Worm (Caenorhabditis elegans) whole organism, young adult: ENCODE data around the gene F15B9.10.

Source experiments
- B0035.1 ChIP-seq: sonication (generic microtip); optimal IDR thresholded peaks from 2 replicates; lab custom pipeline; 2016; ENCODE audit warnings: missing genetic modification characterization, mild to moderate bottlenecking, missing compliant biosample characterization, missing genotype, missing genetic modification reagents
- C06A6.2 ChIP-seq: fragments of 200-800 bp; sonication (Bioruptor generic); conservative IDR thresholded peaks from 2 replicates; pipeline ENCODE4 v1.3.6; 2022; ENCODE audit warnings: missing genetic modification characterization, missing compliant biosample characterization
- D2030.7 ChIP-seq: fragments of 200-800 bp; sonication (Bioruptor generic); IDR thresholded peaks from 2 replicates; pipeline ENCODE4 v1.3.6; 2022; ENCODE audit warnings: missing genetic modification reagents, missing genetic modification characterization, missing compliant biosample characterization
- F33H1.4 ChIP-seq: fragments of 200-800 bp; sonication (Bioruptor generic); IDR thresholded peaks from 2 replicates; pipeline ENCODE4 v1.3.6; 2022; ENCODE audit warnings: missing genetic modification reagents, missing genetic modification characterization, missing compliant biosample characterization
- F55B11.4 ChIP-seq: sonication (generic microtip); optimal IDR thresholded peaks from 2 replicates; lab custom pipeline; 2016; ENCODE audit warnings: missing compliant biosample characterization, missing genetic modification characterization, borderline replicate concordance; ENCODE audit not compliant: insufficient read depth
- K12H6.12 ChIP-seq: fragments of 200-800 bp; sonication (Bioruptor generic); optimal IDR thresholded peaks from 2 replicates; lab custom pipeline; 2018; ENCODE audit warnings: mild to moderate bottlenecking, missing genetic modification characterization, missing compliant biosample characterization
- T07F8.4 ChIP-seq: sonication (generic microtip); optimal IDR thresholded peaks from 2 replicates; lab custom pipeline; 2016; ENCODE audit warnings: mild to moderate bottlenecking, missing genetic modification characterization, moderate library complexity, missing compliant biosample characterization
- T26A5.8 ChIP-seq: sonication (generic microtip); optimal IDR thresholded peaks from 2 replicates; lab custom pipeline; 2016; ENCODE audit warnings: missing genetic modification characterization, missing compliant biosample characterization
- Y53F4B.3 ChIP-seq: fragments of 200-800 bp; sonication (Bioruptor generic); IDR thresholded peaks from 2 replicates; pipeline ENCODE4 v1.3.6; 2022; ENCODE audit warnings: missing genetic modification reagents, missing genetic modification characterization, missing compliant biosample characterization
- Y53G8AR.9 ChIP-seq: fragments of 200-800 bp; sonication (Bioruptor generic); conservative IDR thresholded peaks from 2 replicates; pipeline ENCODE4 v1.3.6; 2022; ENCODE audit warnings: missing genetic modification reagents, missing genetic modification characterization, missing compliant biosample characterization
- Y67H2A.10 ChIP-seq: fragments of 200-800 bp; sonication (Bioruptor generic); conservative IDR thresholded peaks from 2 replicates; pipeline ENCODE4 v1.3.6; 2022; ENCODE audit warnings: missing genetic modification reagents, missing genetic modification characterization, missing compliant biosample characterization
- aptf-3 ChIP-seq: fragments of 200-800 bp; sonication (Bioruptor generic); IDR thresholded peaks from 2 replicates; pipeline ENCODE4 v1.3.6; 2022; ENCODE audit warnings: missing genetic modification characterization, missing compliant biosample characterization
- atf-7 ChIP-seq: sonication (generic microtip); optimal IDR thresholded peaks from 2 replicates; lab custom pipeline; 2017; ENCODE audit warnings: mild to moderate bottlenecking, missing genetic modification characterization, missing compliant biosample characterization
- attf-6 ChIP-seq: fragments of 200-800 bp; sonication (Bioruptor generic); IDR thresholded peaks from 2 replicates; pipeline ENCODE4 v1.3.6; 2022; ENCODE audit warnings: missing genetic modification reagents, missing genetic modification characterization, missing compliant biosample characterization
- cebp-1 ChIP-seq, 2 experiments: fragments of 200-800 bp in 1 of 2; sonication (Bioruptor generic) in 1 of 2; sonication (generic microtip) in 1 of 2; IDR thresholded peaks in 1 of 2; optimal IDR thresholded peaks in 1 of 2; 2 replicates each; pipeline versions ENCODE4 v1.3.6 to Lab custom; 2017 to 2022; ENCODE audit warnings: missing compliant biosample characterization in 2 of 2, missing genetic modification characterization in 2 of 2, mild to moderate bottlenecking in 1 of 2, missing genetic modification reagents in 1 of 2, moderate library complexity in 1 of 2
- cebp-2 ChIP-seq: fragments of 200-800 bp; sonication (Bioruptor generic); IDR thresholded peaks from 2 replicates; pipeline ENCODE4 v1.3.6; 2022; ENCODE audit warnings: missing genetic modification characterization, missing compliant biosample characterization
- efl-1 ChIP-seq: fragments of 150-350 bp; optimal IDR thresholded peaks from 2 replicates; lab custom pipeline; 2014; ENCODE audit warnings: missing biosample characterization, missing genetic modification reagents, missing genetic modification characterization
- egl-18 ChIP-seq: fragments of 200-800 bp; sonication (Bioruptor generic); IDR thresholded peaks from 2 replicates; pipeline ENCODE4 v1.3.6; 2022; ENCODE audit warnings: missing genetic modification reagents, missing genetic modification characterization, missing compliant biosample characterization
- him-1 ChIP-seq: sonication (generic microtip); optimal IDR thresholded peaks from 2 replicates; lab custom pipeline; 2016; ENCODE audit warnings: missing genotype, missing genetic modification reagents, missing genetic modification characterization, missing compliant biosample characterization
- hmg-1.2 ChIP-seq: fragments of 200-800 bp; sonication (Bioruptor generic); IDR thresholded peaks from 2 replicates; pipeline ENCODE4 v1.3.6; 2022; ENCODE audit warnings: missing genetic modification reagents, missing genetic modification characterization, missing compliant biosample characterization
- hsf-1 ChIP-seq: fragments of 200-800 bp; sonication (Bioruptor generic); IDR thresholded peaks from 2 replicates; pipeline ENCODE4 v1.3.6; 2022; ENCODE audit warnings: missing genetic modification reagents, missing genetic modification characterization, missing compliant biosample characterization
- let-607 ChIP-seq, 2 experiments: fragments of 200-800 bp in 1 of 2; sonication (Bioruptor generic) in 1 of 2; sonication (generic microtip) in 1 of 2; optimal IDR thresholded peaks; 2 replicates each; lab custom pipeline; 2016 to 2018; ENCODE audit warnings: mild to moderate bottlenecking in 2 of 2, missing compliant biosample characterization in 2 of 2, missing genetic modification characterization in 2 of 2, moderate library complexity in 2 of 2, missing genotype in 1 of 2
- lin-26 ChIP-seq: fragments of 200-800 bp; sonication (Bioruptor generic); IDR thresholded peaks from 2 replicates; pipeline ENCODE4 v1.3.6; 2022; ENCODE audit warnings: missing genetic modification reagents, missing genetic modification characterization, missing compliant biosample characterization
- lin-40 ChIP-seq: sonication (generic microtip); optimal IDR thresholded peaks from 2 replicates; lab custom pipeline; 2016; ENCODE audit warnings: missing genetic modification characterization, mild to moderate bottlenecking, missing compliant biosample characterization, missing genotype, missing genetic modification reagents
- lsl-1 ChIP-seq: fragments of 200-800 bp; sonication (Bioruptor generic); optimal IDR thresholded peaks from 2 replicates; lab custom pipeline; 2018; ENCODE audit warnings: mild to moderate bottlenecking, missing genetic modification characterization, moderate library complexity, missing compliant biosample characterization
- madf-3 ChIP-seq: fragments of 200-800 bp; sonication (Bioruptor generic); IDR thresholded peaks from 2 replicates; pipeline ENCODE4 v1.3.6; 2022; ENCODE audit warnings: missing genetic modification reagents, missing genetic modification characterization, missing compliant biosample characterization
- madf-6 ChIP-seq: fragments of 200-800 bp; sonication (Bioruptor generic); IDR thresholded peaks from 2 replicates; pipeline ENCODE4 v1.3.6; 2022; ENCODE audit warnings: missing genetic modification reagents, missing genetic modification characterization, missing compliant biosample characterization
- madf-8 ChIP-seq: fragments of 200-800 bp; sonication (Bioruptor generic); conservative IDR thresholded peaks from 2 replicates; pipeline ENCODE4 v1.3.6; 2022; ENCODE audit warnings: missing genetic modification reagents, missing genetic modification characterization, missing compliant biosample characterization
- mcd-1 ChIP-seq: fragments of 200-800 bp; sonication (Bioruptor generic); IDR thresholded peaks from 2 replicates; pipeline ENCODE4 v1.3.6; 2022; ENCODE audit warnings: missing genetic modification reagents, missing genetic modification characterization, missing compliant biosample characterization
- nhr-27 ChIP-seq: fragments of 200-800 bp; sonication (Bioruptor generic); optimal IDR thresholded peaks from 2 replicates; lab custom pipeline; 2018; ENCODE audit warnings: mild to moderate bottlenecking, missing genetic modification characterization, moderate library complexity, missing compliant biosample characterization
- nhr-80 ChIP-seq: sonication (generic microtip); optimal IDR thresholded peaks from 2 replicates; lab custom pipeline; 2016; ENCODE audit warnings: missing genetic modification characterization, missing compliant biosample characterization
- repo-1 ChIP-seq: sonication (generic microtip); optimal IDR thresholded peaks from 2 replicates; lab custom pipeline; 2017; ENCODE audit warnings: mild to moderate bottlenecking, missing genetic modification characterization, missing compliant biosample characterization
- sea-2 ChIP-seq: fragments of 200-800 bp; sonication (Bioruptor generic); IDR thresholded peaks from 2 replicates; pipeline ENCODE4 v1.3.6; 2022; ENCODE audit warnings: missing genetic modification characterization, missing compliant biosample characterization
- sptf-2 ChIP-seq: fragments of 200-800 bp; sonication (Bioruptor generic); optimal IDR thresholded peaks from 2 replicates; lab custom pipeline; 2018; ENCODE audit warnings: mild to moderate bottlenecking, missing genetic modification characterization, missing compliant biosample characterization
- tbp1 ChIP-seq: fragments of 200-800 bp; sonication (Bioruptor generic); optimal IDR thresholded peaks from 2 replicates; lab custom pipeline; 2018; ENCODE audit warnings: mild to moderate bottlenecking, missing genetic modification characterization, missing compliant biosample characterization
- unc-62 ChIP-seq: fragments of 150-350 bp; optimal IDR thresholded peaks from 2 replicates; lab custom pipeline; 2014; ENCODE audit warnings: missing biosample characterization, missing genetic modification reagents, missing genetic modification characterization
- xnd-1 ChIP-seq: sonication (generic microtip); optimal IDR thresholded peaks from 2 replicates; lab custom pipeline; 2016; ENCODE audit warnings: missing genotype, missing genetic modification reagents, missing genetic modification characterization, missing compliant biosample characterization
- ztf-18 ChIP-seq: sonication (generic microtip); optimal IDR thresholded peaks from 2 replicates; lab custom pipeline; 2016; ENCODE audit warnings: missing genotype, mild to moderate bottlenecking, missing genetic modification characterization, missing compliant biosample characterization
- ztf-28 ChIP-seq: fragments of 200-800 bp; sonication (Bioruptor generic); IDR thresholded peaks from 2 replicates; pipeline ENCODE4 v1.3.6; 2022; ENCODE audit warnings: missing genetic modification reagents, missing genetic modification characterization, missing compliant biosample characterization

Gene F15B9.10

ce11 chrV:13013844-13014243 is 5.1 kb upstream of the F15B9.10 start, which contains the start of gene F15B9.6:
Gene F15B9.6, plus strand, starts transcription at chrV:13014144.
- TF ChIP-seq F55B11.4 (tag; lab: Kevin White, UChicago), result no peak
- TF ChIP-seq tbp1, result no peak

- TF ChIP-seq ztf-28 (GFP tag; lab: Robert Waterston, UW), result no peak
- TF ChIP-seq mcd-1 (GFP tag; lab: Robert Waterston, UW), result no peak
- TF ChIP-seq him-1 (tag; lab: Kevin White, UChicago), result no peak
- no peak for TF ChIP-seq Y53G8AR.9 (GFP tag; lab: Robert Waterston, UW)
- no peak for TF ChIP-seq hsf-1 (GFP tag; lab: Robert Waterston, UW)
- TF ChIP-seq Y53F4B.3 (GFP tag; lab: Robert Waterston, UW), result no peak
- TF ChIP-seq K12H6.12 (tag; lab: Kevin White, UChicago), result no peak
- no peak for TF ChIP-seq sea-2
- TF ChIP-seq cebp-2 (GFP tag; lab: Robert Waterston, UW), result no peak
- TF ChIP-seq Y67H2A.10 (GFP tag; lab: Robert Waterston, UW), result no peak
- TF ChIP-seq madf-6, result no peak
- no peak for TF ChIP-seq madf-3
- no peak for TF ChIP-seq sptf-2 (GFP tag; lab: Kevin White, UChicago)
- no peak for TF ChIP-seq T26A5.8
- no peak for TF ChIP-seq nhr-27 (tag; lab: Kevin White, UChicago)
These were observed 4.4 kb upstream of the F15B9.10 start, which contains the start of gene try-10 for ce11 chrV:13013158-13013557. Gene try-10, minus strand, starts transcription at chrV:13013258.

- TF ChIP-seq tbp1, result peak; percentile 1
- TF ChIP-seq nhr-80 (tag; lab: Kevin White, UChicago), result peak; percentile 69
- no peak for TF ChIP-seq aptf-3 (GFP tag; lab: Robert Waterston, UW)
- TF ChIP-seq egl-18 (GFP tag; lab: Robert Waterston, UW), result no peak
- TF ChIP-seq atf-7, result peak; percentile 87
- peak; percentile 58 to 92 for TF ChIP-seq let-607 (tag; optimal IDR thresholded peaks at IDR 0.05; lab: Kevin White, UChicago)
- TF ChIP-seq cebp-1 (GFP tag; IDR thresholded peaks at IDR 0.05; lab: Robert Waterston, UW), result no peak
- peak; percentile 23 for TF ChIP-seq cebp-1 (tag; optimal IDR thresholded peaks at IDR 0.05; lab: Kevin White, UChicago)
- TF ChIP-seq ztf-18 (tag; lab: Kevin White, UChicago), result no peak
- peak; percentile 22 for TF ChIP-seq unc-62 (GFP tag; lab: Kevin White, UChicago)
These were observed 3.2 kb upstream of the F15B9.10 start for ce11 chrV:13011904-13012303.

ce11 chrV:13009843-13010242 is 1.1 kb upstream of the F15B9.10 start:
- TF ChIP-seq lin-40 (tag; lab: Kevin White, UChicago) (no peak), nhr-80 (tag; lab: Kevin White, UChicago) (peak; percentile 13), repo-1 (tag; lab: Kevin White, UChicago) (no peak), attf-6 (no peak), hmg-1.2 (GFP tag; lab: Robert Waterston, UW) (peak; percentile 54; the same call in 1 of the 2 replicates)

ce11 chrV:13009271-13009670 is 546 bp upstream of the F15B9.10 start:
- no peak for TF ChIP-seq lin-26 (GFP tag; lab: Robert Waterston, UW)
- TF ChIP-seq T07F8.4 (tag; lab: Kevin White, UChicago), result no peak
- peak; percentile 59 for TF ChIP-seq xnd-1 (tag; lab: Kevin White, UChicago)
- no peak for TF ChIP-seq unc-62 (GFP tag; lab: Kevin White, UChicago)
- TF ChIP-seq madf-6, result peak; percentile 82
- peak; percentile 24 for TF ChIP-seq efl-1 (GFP tag; lab: Kevin White, UChicago)
- 0 out of 2 replicates have a peak, but pooled peaks have one; percentile 26 for TF ChIP-seq D2030.7 (GFP tag; lab: Robert Waterston, UW)
- no peak for TF ChIP-seq B0035.1 (tag; lab: Kevin White, UChicago)
- no peak for TF ChIP-seq C06A6.2 (GFP tag; lab: Robert Waterston, UW)
- peak; percentile 56 for TF ChIP-seq madf-8
- no peak for TF ChIP-seq let-607 (tag; optimal IDR thresholded peaks at IDR 0.05; lab: Kevin White, UChicago)
- TF ChIP-seq F33H1.4 (GFP tag; lab: Robert Waterston, UW), result peak; percentile 47; the same call in 1 of the 2 replicates
- TF ChIP-seq lsl-1 (GFP tag; lab: Kevin White, UChicago), result peak; percentile 73
